Worm (Caenorhabditis elegans) whole organism, L3 larva: ENCODE results near the gene acs-10.
"Not testable (repeated sequence)": the region's sequence is repeated elsewhere in the genome, so short reads cannot be mapped to it uniquely, and the experiment has no call there.

Experiments used
- aly-2 ChIP-seq: fragments of 150-350 bp; optimal IDR thresholded peaks from 2 replicates; lab custom pipeline; 2014; ENCODE audit warnings: missing biosample characterization, missing genetic modification characterization
- ztf-11 ChIP-seq: fragments of 150-350 bp; optimal IDR thresholded peaks from 2 replicates; lab custom pipeline; 2014; ENCODE audit warnings: missing biosample characterization, missing genetic modification characterization

DNA sequence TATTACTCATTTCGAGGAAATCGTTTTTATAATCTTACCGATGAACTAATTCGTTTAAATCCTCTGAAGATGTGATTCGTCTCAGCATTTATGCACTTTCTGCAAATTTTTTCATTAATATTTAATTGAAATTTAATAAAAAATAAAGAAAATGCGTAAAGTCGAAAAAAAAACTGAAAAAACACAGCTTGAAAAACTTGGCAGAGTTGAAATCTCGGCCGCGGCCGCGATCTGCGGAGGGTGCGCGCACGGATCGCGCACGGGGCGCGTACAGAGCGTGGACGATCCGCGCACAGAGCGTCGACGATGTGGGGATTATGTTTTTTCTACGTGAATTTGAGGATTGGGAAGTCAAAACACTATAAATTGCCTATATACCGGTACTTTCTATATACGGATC is 8.5 kb upstream of the acs-10 start, which contains the start of gene AH10.4:
- TF ChIP-seq ztf-11; aly-2 (tag; lab: Kevin White, UChicago): not testable (repeated sequence)
